Fruit fly (Drosophila melanogaster) whole organism, embryonic: ENCODE results near the gene CG7551.

Source experiments
- Ada2b ChIP-seq: fragments of 200-800 bp; sonication (Bioruptor generic); IDR thresholded peaks from 2 replicates; pipeline ENCODE4 v1.3.6; 2022; ENCODE audit warnings: missing biosample characterization, missing genetic modification characterization
- BEAF-32 ChIP-seq: fragments of 200-800 bp; sonication (Bioruptor generic); optimal IDR thresholded peaks from 3 replicates; lab custom pipeline; 2017; ENCODE audit warnings: missing biosample characterization, missing genetic modification characterization, mild to moderate bottlenecking, moderate library complexity, missing genetic modification reagents
- CG10321 ChIP-seq: fragments of 200-800 bp; sonication (Bioruptor generic); IDR thresholded peaks from 2 replicates; pipeline ENCODE4 v1.3.6; 2022; ENCODE audit warnings: missing biosample characterization, missing genetic modification characterization
- CG11085 ChIP-seq: fragments of 200-800 bp; sonication (Bioruptor generic); IDR thresholded peaks from 2 replicates; pipeline ENCODE4 v1.3.6; 2022; ENCODE audit warnings: missing biosample characterization, missing genetic modification characterization
- CG12659 ChIP-seq: fragments of 200-800 bp; sonication (Bioruptor generic); optimal IDR thresholded peaks from 3 replicates; lab custom pipeline; 2017; ENCODE audit warnings: mild to moderate bottlenecking, missing biosample characterization, missing genetic modification reagents, missing genetic modification characterization
- CG14667 ChIP-seq: fragments of 200-800 bp; sonication (Bioruptor generic); IDR thresholded peaks from 2 replicates; pipeline ENCODE4 v1.3.6; 2022; ENCODE audit warnings: missing biosample characterization, missing genetic modification characterization
- CG18262 ChIP-seq: fragments of 200-800 bp; optimal IDR thresholded peaks from 3 replicates; lab custom pipeline; 2019; ENCODE audit warnings: missing biosample characterization, mild to moderate bottlenecking, missing genetic modification characterization, moderate library complexity
- CG1832 ChIP-seq: fragments of 200-800 bp; sonication (Bioruptor generic); optimal IDR thresholded peaks from 2 replicates; lab custom pipeline; 2017; ENCODE audit warnings: missing biosample characterization, mild to moderate bottlenecking, missing genetic modification characterization, inconsistent platforms
- CG18476 ChIP-seq: fragments of 200-800 bp; sonication (Bioruptor generic); optimal IDR thresholded peaks from 2 replicates; lab custom pipeline; 2016; ENCODE audit warnings: missing biosample characterization, mild to moderate bottlenecking, missing genetic modification characterization
- CG2199 ChIP-seq: fragments of 200-800 bp; sonication (Bioruptor generic); IDR thresholded peaks from 3 replicates; pipeline ENCODE4 v1.3.6; 2022; ENCODE audit warnings: missing biosample characterization, missing genetic modification characterization
- CG2202 ChIP-seq: fragments of 200-800 bp; sonication (Bioruptor generic); optimal IDR thresholded peaks from 2 replicates; lab custom pipeline; 2018; ENCODE audit warnings: missing biosample characterization, mild to moderate bottlenecking, missing genetic modification characterization
- CG4424 ChIP-seq: fragments of 200-800 bp; sonication (Bioruptor generic); optimal IDR thresholded peaks from 3 replicates; lab custom pipeline; 2016; ENCODE audit warnings: missing biosample characterization, missing genetic modification characterization
- CG4820 ChIP-seq: fragments of 200-800 bp; sonication (Bioruptor generic); optimal IDR thresholded peaks from 3 replicates; lab custom pipeline; 2016; ENCODE audit warnings: missing biosample characterization, missing genetic modification characterization
- CG6272 ChIP-seq: fragments of 200-800 bp; sonication (Bioruptor generic); IDR thresholded peaks from 2 replicates; pipeline ENCODE4 v1.3.6; 2022; ENCODE audit warnings: missing biosample characterization, missing genetic modification characterization
- CG6854 ChIP-seq: fragments of 200-800 bp; sonication (Bioruptor generic); optimal IDR thresholded peaks from 3 replicates; lab custom pipeline; 2017; ENCODE audit warnings: missing biosample characterization, mild to moderate bottlenecking, missing genetic modification characterization
- CG8359 ChIP-seq: fragments of 200-800 bp; sonication (Bioruptor generic); optimal IDR thresholded peaks from 2 replicates; lab custom pipeline; 2017; ENCODE audit warnings: missing biosample characterization, mild to moderate bottlenecking, missing genetic modification characterization, borderline replicate concordance
- Chrac-16 ChIP-seq: fragments of 200-800 bp; sonication (Bioruptor generic); optimal IDR thresholded peaks from 3 replicates; lab custom pipeline; 2016; ENCODE audit warnings: missing biosample characterization, missing genetic modification characterization
- Dad ChIP-seq: fragments of 200-800 bp; sonication (Bioruptor generic); optimal IDR thresholded peaks from 3 replicates; lab custom pipeline; 2016; ENCODE audit warnings: missing biosample characterization, missing genetic modification characterization
- Dip3 ChIP-seq: fragments of 200-800 bp; sonication (Bioruptor generic); optimal IDR thresholded peaks from 3 replicates; lab custom pipeline; 2016; ENCODE audit warnings: missing biosample characterization, missing genetic modification characterization
- Dref ChIP-seq: fragments of 200-800 bp; sonication (Bioruptor generic); IDR thresholded peaks from 2 replicates; pipeline ENCODE4 v1.3.6; 2022; ENCODE audit warnings: missing biosample characterization, missing genetic modification characterization
- Ets65A ChIP-seq: fragments of 200-800 bp; sonication (Bioruptor generic); peaks from one replicate; lab custom pipeline; 2016; ENCODE audit warnings: missing biosample characterization, missing genetic modification characterization
- Gug ChIP-seq: fragments of 200-800 bp; sonication (Bioruptor generic); IDR thresholded peaks from 4 replicates; pipeline ENCODE4 v1.3.6; 2022; ENCODE audit warnings: missing biosample characterization, missing genetic modification characterization
- HLH3B ChIP-seq: fragments of 200-800 bp; sonication (Bioruptor generic); IDR thresholded peaks from 2 replicates; pipeline ENCODE4 v1.3.6; 2022; ENCODE audit warnings: missing biosample characterization, missing genetic modification characterization
- Hr51 ChIP-seq, 2 experiments: fragments of 200-800 bp; sonication (Bioruptor generic); optimal IDR thresholded peaks; 2 replicates in 1 of 2; 3 replicates in 1 of 2; lab custom pipeline; 2016 to 2018; ENCODE audit warnings: missing biosample characterization in 2 of 2, missing genetic modification characterization in 2 of 2, mild to moderate bottlenecking in 1 of 2, moderate library complexity in 1 of 2
- MBD-R2 ChIP-seq: fragments of 200-800 bp; sonication (Bioruptor generic); IDR thresholded peaks from 2 replicates; pipeline ENCODE4 v1.3.6; 2022; ENCODE audit warnings: missing biosample characterization, missing genetic modification characterization
- Med ChIP-seq: fragments of 200-800 bp; sonication (Bioruptor generic); peaks from one replicate; lab custom pipeline; 2016; ENCODE audit warnings: missing biosample characterization, missing genetic modification characterization, mild to moderate bottlenecking, inconsistent platforms, moderate library complexity
- Sox100B ChIP-seq: fragments of 200-800 bp; sonication (Bioruptor generic); optimal IDR thresholded peaks from 3 replicates; lab custom pipeline; 2018; ENCODE audit warnings: missing biosample characterization, mild to moderate bottlenecking, missing genetic modification characterization
- abd-A ChIP-seq: fragments of 200-800 bp; sonication (Bioruptor generic); optimal IDR thresholded peaks from 3 replicates; lab custom pipeline; 2019; ENCODE audit warnings: missing biosample characterization, mild to moderate bottlenecking, missing genetic modification characterization, moderate library complexity
- ap ChIP-seq: fragments of 200-800 bp; sonication (Bioruptor generic); IDR thresholded peaks from 2 replicates; pipeline ENCODE4 v1.3.6; 2022; ENCODE audit warnings: missing biosample characterization, missing genetic modification characterization
- croc ChIP-seq: fragments of 200-800 bp; sonication (Bioruptor generic); conservative IDR thresholded peaks from 3 replicates; pipeline ENCODE4 v1.3.6; 2022; ENCODE audit warnings: missing biosample characterization, missing genetic modification characterization
- disco-r ChIP-seq: fragments of 200-800 bp; sonication (Bioruptor generic); optimal IDR thresholded peaks from 2 replicates; lab custom pipeline; 2016; ENCODE audit warnings: missing biosample characterization, missing genetic modification characterization
- dpn ChIP-seq, 2 experiments: fragments of 200-800 bp; sonication (Bioruptor generic); optimal IDR thresholded peaks; 3 replicates each; lab custom pipeline; 2016; ENCODE audit warnings: missing biosample characterization in 2 of 2, missing genetic modification characterization in 2 of 2
- fd96Cb ChIP-seq: fragments of 200-800 bp; sonication (Bioruptor generic); optimal IDR thresholded peaks from 2 replicates; lab custom pipeline; 2018; ENCODE audit warnings: missing biosample characterization, mild to moderate bottlenecking, missing genetic modification characterization, moderate library complexity
- fu2 ChIP-seq: fragments of 200-800 bp; sonication (Bioruptor generic); optimal IDR thresholded peaks from 2 replicates; lab custom pipeline; 2016; ENCODE audit warnings: missing biosample characterization, missing genetic modification characterization
- gro ChIP-seq: fragments of 200-800 bp; sonication (Bioruptor generic); optimal IDR thresholded peaks from 2 replicates; lab custom pipeline; 2016; ENCODE audit warnings: missing biosample characterization, missing genetic modification characterization
- ind ChIP-seq: fragments of 200-800 bp; sonication (Bioruptor generic); optimal IDR thresholded peaks from 3 replicates; lab custom pipeline; 2016; ENCODE audit warnings: missing biosample characterization, missing genetic modification characterization
- kah ChIP-seq: fragments of 200-800 bp; sonication (Bioruptor generic); optimal IDR thresholded peaks from 2 replicates; lab custom pipeline; 2018; ENCODE audit warnings: missing biosample characterization, mild to moderate bottlenecking, missing genetic modification characterization
- kay ChIP-seq: fragments of 200-800 bp; sonication (Bioruptor generic); optimal IDR thresholded peaks from 2 replicates; lab custom pipeline; 2016; ENCODE audit warnings: missing biosample characterization, missing genetic modification characterization
- lab ChIP-seq: fragments of 200-800 bp; sonication (Bioruptor generic); optimal IDR thresholded peaks from 3 replicates; lab custom pipeline; 2017; ENCODE audit warnings: missing biosample characterization, missing genetic modification characterization, mild to moderate bottlenecking, moderate library complexity, missing genetic modification reagents
- luna ChIP-seq: fragments of 200-800 bp; sonication (Bioruptor generic); optimal IDR thresholded peaks from 2 replicates; lab custom pipeline; 2016; ENCODE audit warnings: missing biosample characterization, missing genetic modification characterization
- pnt ChIP-seq: fragments of 200-800 bp; sonication (Bioruptor generic); optimal IDR thresholded peaks from 3 replicates; lab custom pipeline; 2016; ENCODE audit warnings: missing biosample characterization, missing genetic modification characterization
- salm ChIP-seq: fragments of 200-800 bp; sonication (Bioruptor generic); optimal IDR thresholded peaks from 2 replicates; lab custom pipeline; 2018; ENCODE audit warnings: missing biosample characterization, mild to moderate bottlenecking, missing genetic modification characterization
- schlank ChIP-seq: fragments of 200-800 bp; sonication (Bioruptor generic); optimal IDR thresholded peaks from 2 replicates; lab custom pipeline; 2018; ENCODE audit warnings: missing biosample characterization, mild to moderate bottlenecking, missing genetic modification characterization
- sens-2 ChIP-seq: fragments of 200-800 bp; sonication (Bioruptor generic); IDR thresholded peaks from 2 replicates; pipeline ENCODE4 v1.3.6; 2022; ENCODE audit warnings: missing biosample characterization, missing genetic modification characterization
- slbo ChIP-seq: fragments of 200-800 bp; sonication (Bioruptor generic); IDR thresholded peaks from 2 replicates; pipeline ENCODE4 v1.3.6; 2022; ENCODE audit warnings: missing biosample characterization, missing genetic modification characterization
- sna ChIP-seq: fragments of 200-800 bp; sonication (Bioruptor generic); IDR thresholded peaks from 2 replicates; pipeline ENCODE4 v1.3.6; 2022; ENCODE audit warnings: missing biosample characterization, missing genetic modification characterization; ENCODE audit not compliant: partially characterized antibody
- stwl ChIP-seq: fragments of 200-800 bp; sonication (Bioruptor generic); optimal IDR thresholded peaks from 3 replicates; lab custom pipeline; 2018; ENCODE audit warnings: missing biosample characterization, mild to moderate bottlenecking, missing genetic modification characterization, moderate library complexity
- zen ChIP-seq: fragments of 200-800 bp; sonication (Bioruptor generic); optimal IDR thresholded peaks from 3 replicates; lab custom pipeline; 2018; ENCODE audit warnings: missing biosample characterization, mild to moderate bottlenecking, missing genetic modification characterization, moderate library complexity
- zfh1 ChIP-seq: fragments of 200-800 bp; sonication (Bioruptor generic); IDR thresholded peaks from 3 replicates; pipeline ENCODE4 v1.3.6; 2022; ENCODE audit warnings: missing biosample characterization, missing genetic modification characterization

CG7551 gene

DNA sequence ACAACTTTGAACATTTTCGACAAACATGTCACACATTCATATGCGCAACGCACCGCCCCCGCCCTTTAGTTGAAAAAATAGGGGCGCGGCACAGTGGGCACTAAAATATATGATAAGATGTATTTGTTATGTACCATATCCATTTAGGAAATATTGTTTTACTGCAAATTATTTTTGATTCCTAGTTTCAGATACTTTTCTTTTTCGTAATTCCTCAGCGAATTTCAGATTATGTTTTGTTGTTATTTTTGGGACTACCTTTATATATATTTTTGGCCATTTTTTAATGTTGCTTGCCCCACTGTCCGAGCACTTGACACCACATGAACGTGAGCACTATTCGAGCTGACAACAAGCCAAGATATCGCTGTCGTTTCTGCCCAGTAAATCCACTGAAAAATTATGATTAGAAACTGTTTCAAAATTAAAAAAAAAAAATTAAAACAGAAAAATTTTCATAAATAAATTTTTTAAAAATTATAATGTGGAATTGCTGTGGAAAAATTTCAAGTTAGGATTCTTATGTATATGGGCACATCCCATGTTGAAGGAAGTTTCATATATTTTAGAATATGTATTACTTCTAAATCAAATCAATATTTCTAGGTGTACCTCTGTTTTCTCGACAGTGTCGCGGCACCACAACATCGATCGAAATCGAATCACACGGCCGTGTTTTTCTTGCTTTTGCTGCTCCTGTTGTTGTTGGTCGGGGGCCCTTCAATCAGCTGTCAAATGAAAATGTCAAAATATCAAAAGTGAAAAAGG is 40.8 kb upstream of the CG7551 start (continued):
- TF ChIP-seq Sox100B (GFP tag; lab: Kevin White, UChicago) (peak; percentile 91), dpn (GFP tag; optimal IDR thresholded peaks at IDR 0.05; lab: Kevin White, UChicago) (peak; percentile 48 to 59), abd-A (tag; lab: Kevin White, UChicago) (peak; percentile 57), kay (peak; percentile 46), salm (peak; percentile 76), CG11085 (peak; percentile 39; the same call in 1 of the 2 replicates), Dip3 (GFP tag; lab: Kevin White, UChicago) (no peak), luna (GFP tag; lab: Kevin White, UChicago) (no peak), CG2199 (GFP tag; lab: Robert Waterston, UW) (no peak), zfh1 (GFP tag; lab: Robert Waterston, UW) (peak; percentile 93), CG4820 (GFP tag; lab: Kevin White, UChicago) (peak; percentile 85), schlank (tag; lab: Kevin White, UChicago) (no peak), Dref (GFP tag; lab: Robert Waterston, UW) (no peak), CG4424 (GFP tag; lab: Kevin White, UChicago) (peak; percentile 85), sna (GFP tag; lab: Robert Waterston, UW) (0 out of 2 replicates have a peak, but pooled peaks have one; percentile 37), CG6272 (GFP tag; lab: Robert Waterston, UW) (peak; percentile 70), croc (GFP tag; lab: Robert Waterston, UW) (peak; percentile 92), fd96Cb (tag; lab: Kevin White, UChicago) (peak; percentile 94), CG18262 (tag; lab: Kevin White, UChicago) (peak; percentile 97), Dad (GFP tag; lab: Kevin White, UChicago) (peak; percentile 32), Gug (GFP tag; lab: Robert Waterston, UW) (peak; percentile 71), zen (tag; lab: Kevin White, UChicago) (peak; percentile 83), CG2202 (tag; lab: Kevin White, UChicago) (peak; percentile 61), lab (GFP tag; lab: Kevin White, UChicago) (peak; percentile 90), sens-2 (GFP tag; lab: Robert Waterston, UW) (peak; percentile 70), Chrac-16 (GFP tag; lab: Kevin White, UChicago) (peak; percentile 71), CG14667 (GFP tag; lab: Robert Waterston, UW) (peak; percentile 84), CG10321 (GFP tag; lab: Robert Waterston, UW) (0 out of 2 replicates have a peak, but pooled peaks have one; percentile 47), kah (GFP tag; lab: Kevin White, UChicago) (peak; percentile 75), BEAF-32 (no peak), ind (GFP tag; lab: Kevin White, UChicago) (peak; percentile 70), stwl (tag; lab: Kevin White, UChicago) (peak; percentile 60), slbo (GFP tag; lab: Robert Waterston, UW) (peak; percentile 79), Ets65A (GFP tag; lab: Kevin White, UChicago) (peak; percentile 97), Med (peak; percentile 81), CG1832 (GFP tag; lab: Kevin White, UChicago) (no peak), pnt (GFP tag; lab: Kevin White, UChicago) (peak; percentile 81), HLH3B (GFP tag; lab: Robert Waterston, UW) (peak; percentile 86), ap (GFP tag; lab: Robert Waterston, UW) (peak; percentile 62), CG18476 (peak; percentile 84), Ada2b (GFP tag; lab: Robert Waterston, UW) (peak; percentile 79), fu2 (GFP tag; lab: Kevin White, UChicago) (peak; percentile 48), MBD-R2 (GFP tag; lab: Robert Waterston, UW) (peak; percentile 61; the same call in 1 of the 2 replicates), disco-r (GFP tag; lab: Kevin White, UChicago) (peak; percentile 69), CG12659 (GFP tag; lab: Kevin White, UChicago) (peak; percentile 93), CG6854 (peak; percentile 70), gro (GFP tag; lab: Kevin White, UChicago) (no peak), Hr51 (GFP tag; optimal IDR thresholded peaks at IDR 0.05; lab: Kevin White, UChicago) (peak; percentile 44 to 91), CG8359 (GFP tag; lab: Kevin White, UChicago) (peak; percentile 74)
